Fruit fly (Drosophila melanogaster) whole organism, embryonic: ENCODE data around the gene Sc2.

Source experiments
- Adf1 ChIP-seq: fragments of 200-800 bp; sonication (Bioruptor generic); IDR thresholded peaks from 2 replicates; pipeline ENCODE4 v1.3.6; 2022; ENCODE audit warnings: missing biosample characterization, missing genetic modification characterization
- CG10565 ChIP-seq: fragments of 200-800 bp; sonication (Bioruptor generic); optimal IDR thresholded peaks from 3 replicates; lab custom pipeline; 2016; ENCODE audit warnings: missing biosample characterization, mild to moderate bottlenecking, missing genetic modification characterization
- CG12071 ChIP-seq: fragments of 200-800 bp; sonication (Bioruptor generic); optimal IDR thresholded peaks from 3 replicates; lab custom pipeline; 2018; ENCODE audit warnings: missing biosample characterization, mild to moderate bottlenecking, missing genetic modification characterization
- CG12391 ChIP-seq: fragments of 200-800 bp; sonication (Bioruptor generic); optimal IDR thresholded peaks from 3 replicates; lab custom pipeline; 2018; ENCODE audit warnings: missing biosample characterization, mild to moderate bottlenecking, missing genetic modification characterization, moderate library complexity
- CG13287 ChIP-seq: fragments of 200-800 bp; sonication (Bioruptor generic); IDR thresholded peaks from 2 replicates; pipeline ENCODE4 v1.3.6; 2022; ENCODE audit warnings: missing biosample characterization, missing genetic modification characterization; ENCODE audit not compliant: partially characterized antibody
- CG14710 ChIP-seq: fragments of 200-800 bp; sonication (Bioruptor generic); optimal IDR thresholded peaks from 3 replicates; lab custom pipeline; 2019; ENCODE audit warnings: missing biosample characterization, mild to moderate bottlenecking, missing genetic modification characterization, moderate library complexity
- CG15514 ChIP-seq: fragments of 200-800 bp; sonication (Bioruptor generic); optimal IDR thresholded peaks from 3 replicates; lab custom pipeline; 2017; ENCODE audit warnings: missing biosample characterization, missing genetic modification characterization, mild to moderate bottlenecking, moderate library complexity, missing genetic modification reagents
- CG18764 ChIP-seq: fragments of 200-800 bp; sonication (Bioruptor generic); optimal IDR thresholded peaks from 3 replicates; lab custom pipeline; 2016; ENCODE audit warnings: missing biosample characterization, missing genetic modification characterization
- CG2199 ChIP-seq: fragments of 200-800 bp; sonication (Bioruptor generic); IDR thresholded peaks from 3 replicates; pipeline ENCODE4 v1.3.6; 2022; ENCODE audit warnings: missing biosample characterization, missing genetic modification characterization
- CG33213 ChIP-seq: fragments of 200-800 bp; sonication (Bioruptor generic); optimal IDR thresholded peaks from 3 replicates; lab custom pipeline; 2016; ENCODE audit warnings: missing biosample characterization, missing genetic modification characterization
- CG34422 ChIP-seq: fragments of 200-800 bp; sonication (Bioruptor generic); IDR thresholded peaks from 3 replicates; pipeline ENCODE4 v1.3.6; 2022; ENCODE audit warnings: missing biosample characterization, missing genetic modification characterization
- CG3726 ChIP-seq: fragments of 200-800 bp; sonication (Bioruptor generic); IDR thresholded peaks from 3 replicates; pipeline ENCODE4, ENCODE4 v1.3.6; 2022; ENCODE audit warnings: missing biosample characterization, missing genetic modification characterization
- CG4282 ChIP-seq: fragments of 200-800 bp; sonication (Bioruptor generic); optimal IDR thresholded peaks from 2 replicates; lab custom pipeline; 2016; ENCODE audit warnings: missing biosample characterization, missing genetic modification characterization
- CG4424 ChIP-seq: fragments of 200-800 bp; sonication (Bioruptor generic); optimal IDR thresholded peaks from 3 replicates; lab custom pipeline; 2016; ENCODE audit warnings: missing biosample characterization, missing genetic modification characterization
- CG4617 ChIP-seq: fragments of 200-800 bp; sonication (Bioruptor generic); optimal IDR thresholded peaks from 3 replicates; lab custom pipeline; 2016; ENCODE audit warnings: missing biosample characterization, missing genetic modification characterization, borderline replicate concordance
- CG5245 ChIP-seq: fragments of 200-800 bp; sonication (Bioruptor generic); optimal IDR thresholded peaks from 3 replicates; lab custom pipeline; 2016; ENCODE audit warnings: missing biosample characterization, missing genetic modification characterization
- CG5953 ChIP-seq: fragments of 200-800 bp; sonication (Bioruptor generic); IDR thresholded peaks from 2 replicates; pipeline ENCODE4 v1.3.6; 2022; ENCODE audit warnings: missing biosample characterization, missing genetic modification characterization
- CG6175 ChIP-seq: fragments of 200-800 bp; sonication (Bioruptor generic); IDR thresholded peaks from 3 replicates; pipeline ENCODE4 v1.3.6; 2022; ENCODE audit warnings: missing biosample characterization, missing genetic modification characterization
- CG6854 ChIP-seq: fragments of 200-800 bp; sonication (Bioruptor generic); optimal IDR thresholded peaks from 3 replicates; lab custom pipeline; 2017; ENCODE audit warnings: missing biosample characterization, mild to moderate bottlenecking, missing genetic modification characterization
- CG8388 ChIP-seq: fragments of 200-800 bp; sonication (Bioruptor generic); optimal IDR thresholded peaks from 2 replicates; lab custom pipeline; 2019; ENCODE audit warnings: missing biosample characterization, mild to moderate bottlenecking, missing genetic modification characterization, moderate library complexity
- CG9215 ChIP-seq: fragments of 200-800 bp; sonication (Bioruptor generic); IDR thresholded peaks from 2 replicates; pipeline ENCODE4 v1.3.6; 2022; ENCODE audit warnings: missing biosample characterization, missing genetic modification characterization
- CG9817 ChIP-seq: fragments of 200-800 bp; sonication (Bioruptor generic); optimal IDR thresholded peaks from 2 replicates; lab custom pipeline; 2018; ENCODE audit warnings: missing biosample characterization, mild to moderate bottlenecking, missing genetic modification characterization, moderate library complexity
- CG9876 ChIP-seq: fragments of 200-800 bp; sonication (Bioruptor generic); optimal IDR thresholded peaks from 2 replicates; lab custom pipeline; 2016; ENCODE audit warnings: missing biosample characterization, missing genetic modification characterization
- D19B ChIP-seq: fragments of 200-800 bp; sonication (Bioruptor generic); optimal IDR thresholded peaks from 2 replicates; lab custom pipeline; 2017; ENCODE audit warnings: missing biosample characterization, mild to moderate bottlenecking, missing genetic modification characterization
- Dad ChIP-seq: fragments of 200-800 bp; sonication (Bioruptor generic); optimal IDR thresholded peaks from 3 replicates; lab custom pipeline; 2016; ENCODE audit warnings: missing biosample characterization, missing genetic modification characterization
- Dip3 ChIP-seq: fragments of 200-800 bp; sonication (Bioruptor generic); optimal IDR thresholded peaks from 3 replicates; lab custom pipeline; 2016; ENCODE audit warnings: missing biosample characterization, missing genetic modification characterization
- Doc2 ChIP-seq: fragments of 200-800 bp; sonication (Bioruptor generic); IDR thresholded peaks from 2 replicates; pipeline ENCODE4 v1.3.6; 2022; ENCODE audit warnings: missing biosample characterization, missing genetic modification characterization
- Doc3 ChIP-seq: fragments of 200-800 bp; sonication (Bioruptor generic); IDR thresholded peaks from 3 replicates; pipeline ENCODE4 v1.3.6; 2022; ENCODE audit warnings: missing biosample characterization, missing genetic modification characterization; ENCODE audit not compliant: partially characterized antibody
- H2.0 ChIP-seq: fragments of 200-800 bp; sonication (Bioruptor generic); IDR thresholded peaks from 2 replicates; pipeline ENCODE4 v1.3.6; 2022; ENCODE audit warnings: missing biosample characterization, missing genetic modification characterization
- Jarid2 ChIP-seq: fragments of 200-800 bp; sonication (Bioruptor generic); optimal IDR thresholded peaks from 3 replicates; lab custom pipeline; 2017; ENCODE audit warnings: mild to moderate bottlenecking, missing biosample characterization, missing genetic modification reagents, missing genetic modification characterization
- Med ChIP-seq: fragments of 200-800 bp; sonication (Bioruptor generic); peaks from one replicate; lab custom pipeline; 2016; ENCODE audit warnings: missing biosample characterization, missing genetic modification characterization, mild to moderate bottlenecking, inconsistent platforms, moderate library complexity
- Nf-YC ChIP-seq: fragments of 200-800 bp; optimal IDR thresholded peaks from 3 replicates; lab custom pipeline; 2019; ENCODE audit warnings: missing biosample characterization, mild to moderate bottlenecking, missing genetic modification characterization, moderate library complexity
- PHDP ChIP-seq: fragments of 200-800 bp; sonication (Bioruptor generic); optimal IDR thresholded peaks from 3 replicates; lab custom pipeline; 2018; ENCODE audit warnings: missing biosample characterization, mild to moderate bottlenecking, missing genetic modification characterization, moderate library complexity
- Ravus ChIP-seq: fragments of 200-800 bp; sonication (Bioruptor generic); IDR thresholded peaks from 2 replicates; pipeline ENCODE4 v1.3.6; 2022; ENCODE audit warnings: missing biosample characterization, missing genetic modification characterization
- amos ChIP-seq: fragments of 200-800 bp; sonication (Bioruptor generic); IDR thresholded peaks from 2 replicates; pipeline ENCODE4 v1.3.6; 2022; ENCODE audit warnings: missing biosample characterization, missing genetic modification characterization; ENCODE audit not compliant: partially characterized antibody
- ap ChIP-seq: fragments of 200-800 bp; sonication (Bioruptor generic); IDR thresholded peaks from 2 replicates; pipeline ENCODE4 v1.3.6; 2022; ENCODE audit warnings: missing biosample characterization, missing genetic modification characterization
- bigmax ChIP-seq: fragments of 200-800 bp; sonication (Bioruptor generic); optimal IDR thresholded peaks from 2 replicates; lab custom pipeline; 2018; ENCODE audit warnings: missing biosample characterization, mild to moderate bottlenecking, missing genetic modification characterization
- da ChIP-seq: fragments of 200-800 bp; sonication (Bioruptor generic); optimal IDR thresholded peaks from 2 replicates; lab custom pipeline; 2016; ENCODE audit warnings: missing biosample characterization, missing genetic modification characterization
- fd96Cb ChIP-seq: fragments of 200-800 bp; sonication (Bioruptor generic); optimal IDR thresholded peaks from 2 replicates; lab custom pipeline; 2018; ENCODE audit warnings: missing biosample characterization, mild to moderate bottlenecking, missing genetic modification characterization, moderate library complexity
- gce ChIP-seq: fragments of 200-800 bp; sonication (Bioruptor generic); IDR thresholded peaks from 3 replicates; pipeline ENCODE4 v1.3.6; 2022; ENCODE audit warnings: missing biosample characterization, missing genetic modification characterization
- nmo ChIP-seq: fragments of 200-800 bp; sonication (Bioruptor generic); optimal IDR thresholded peaks from 2 replicates; lab custom pipeline; 2018; ENCODE audit warnings: missing biosample characterization, mild to moderate bottlenecking, missing genetic modification characterization, moderate library complexity
- oc ChIP-seq: fragments of 200-800 bp; sonication (Bioruptor generic); optimal IDR thresholded peaks from 2 replicates; lab custom pipeline; 2018; ENCODE audit warnings: missing biosample characterization, mild to moderate bottlenecking, missing genetic modification characterization, moderate library complexity
- prd ChIP-seq, 3 experiments: fragments of >200 bp in 2 of 3; fragments of 200-800 bp in 1 of 3; sonication (Bioruptor generic) in 1 of 3; optimal IDR thresholded peaks in 2 of 3; IDR thresholded peaks in 1 of 3; 2 replicates in 2 of 3; 3 replicates in 1 of 3; pipeline versions ENCODE4 v1.3.6 to Lab custom; 2017 to 2022; ENCODE audit warnings: missing biosample characterization in 1 of 3, missing genetic modification characterization in 1 of 3
- pzg ChIP-seq: fragments of 200-800 bp; sonication (Bioruptor generic); optimal IDR thresholded peaks from 3 replicates; lab custom pipeline; 2018; ENCODE audit warnings: missing biosample characterization, mild to moderate bottlenecking, missing genetic modification characterization, moderate library complexity
- row ChIP-seq: fragments of 200-800 bp; sonication (Bioruptor generic); IDR thresholded peaks from 3 replicates; pipeline ENCODE4 v1.3.6; 2022; ENCODE audit warnings: missing biosample characterization, missing genetic modification characterization
- shn ChIP-seq: fragments of 200-800 bp; sonication (Bioruptor generic); optimal IDR thresholded peaks from 3 replicates; lab custom pipeline; 2016; ENCODE audit warnings: missing biosample characterization, missing genetic modification characterization
- sim ChIP-seq: fragments of 200-800 bp; sonication (Bioruptor generic); IDR thresholded peaks from 2 replicates; pipeline ENCODE4 v1.3.6; 2022; ENCODE audit warnings: missing biosample characterization, missing genetic modification characterization
- sisA ChIP-seq: fragments of 200-800 bp; sonication (Bioruptor generic); IDR thresholded peaks from 2 replicates; pipeline ENCODE4 v1.3.6; 2022; ENCODE audit warnings: missing biosample characterization, missing genetic modification characterization
- tna ChIP-seq: fragments of 200-800 bp; sonication (Bioruptor generic); IDR thresholded peaks from 2 replicates; pipeline ENCODE4 v1.3.6; 2022; ENCODE audit warnings: missing biosample characterization, missing genetic modification characterization; ENCODE audit not compliant: partially characterized antibody
- vnd ChIP-seq: fragments of 200-800 bp; sonication (Bioruptor generic); IDR thresholded peaks from 3 replicates; pipeline ENCODE4 v1.3.6; 2022; ENCODE audit warnings: missing biosample characterization, missing genetic modification characterization; ENCODE audit not compliant: partially characterized antibody
- vvl ChIP-seq: fragments of 200-800 bp; sonication (Bioruptor generic); IDR thresholded peaks from 2 replicates; pipeline ENCODE4 v1.3.6; 2022; ENCODE audit warnings: missing biosample characterization, missing genetic modification characterization

Gene Sc2

dm6 chr3L:3898978-3899377 lies 4.3 kb upstream of the Sc2 start, which contains the start of gene Ccz1 (continued):
- TF ChIP-seq CG5953, result no peak
- TF ChIP-seq CG10565, result no peak
- TF ChIP-seq prd (optimal IDR thresholded peaks at IDR 0.05; lab: Kevin White, UChicago), result no peak
- no peak for TF ChIP-seq prd (GFP tag; IDR thresholded peaks at IDR 0.05; lab: Robert Waterston, UW)
- TF ChIP-seq amos (GFP tag; lab: Robert Waterston, UW), result no peak
- TF ChIP-seq Dad (GFP tag; lab: Kevin White, UChicago), result peak; percentile 51
- TF ChIP-seq Dip3 (GFP tag; lab: Kevin White, UChicago), result peak; percentile 56
- TF ChIP-seq ap (GFP tag; lab: Robert Waterston, UW), result no peak
- peak; percentile 68 for TF ChIP-seq CG4424 (GFP tag; lab: Kevin White, UChicago)
- TF ChIP-seq Doc3, result no peak
- no peak for TF ChIP-seq sisA (GFP tag; lab: Robert Waterston, UW)
- peak; percentile 13 for TF ChIP-seq fd96Cb (tag; lab: Kevin White, UChicago)
- TF ChIP-seq vvl (GFP tag; lab: Robert Waterston, UW), result no peak
- TF ChIP-seq CG34422, result no peak
- no peak for TF ChIP-seq H2.0
- TF ChIP-seq gce (GFP tag; lab: Robert Waterston, UW), result no peak
- TF ChIP-seq Nf-YC, result peak; percentile 13
- TF ChIP-seq CG12391 (tag; lab: Kevin White, UChicago), result peak; percentile 58
- TF ChIP-seq oc, result peak; percentile 57
- no peak for TF ChIP-seq sim (GFP tag; lab: Robert Waterston, UW)
- peak; percentile 65 for TF ChIP-seq CG14710 (tag; lab: Kevin White, UChicago)
- no peak for TF ChIP-seq CG12071 (GFP tag; lab: Kevin White, UChicago)
- peak; percentile 40 for TF ChIP-seq da (GFP tag; lab: Kevin White, UChicago)
- no peak for TF ChIP-seq Ravus
- TF ChIP-seq CG4282 (GFP tag; lab: Kevin White, UChicago), result peak; percentile 21
- peak; percentile 66 for TF ChIP-seq CG9876 (GFP tag; lab: Kevin White, UChicago)
- peak; percentile 67 for TF ChIP-seq CG18764 (GFP tag; lab: Kevin White, UChicago)
- peak; percentile 33 for TF ChIP-seq CG5245 (GFP tag; lab: Kevin White, UChicago)
- TF ChIP-seq shn (GFP tag; lab: Kevin White, UChicago), result peak; percentile 66
- TF ChIP-seq bigmax (GFP tag; lab: Kevin White, UChicago), result no peak
- no peak for TF ChIP-seq vnd (GFP tag; lab: Robert Waterston, UW)
- TF ChIP-seq tna (GFP tag; lab: Robert Waterston, UW), result no peak
- TF ChIP-seq CG15514 (GFP tag; lab: Kevin White, UChicago), result peak; percentile 58
- TF ChIP-seq CG2199 (GFP tag; lab: Robert Waterston, UW), result no peak
- no peak for TF ChIP-seq row (GFP tag; lab: Robert Waterston, UW)
- no peak for TF ChIP-seq CG3726 (GFP tag; lab: Robert Waterston, UW)
- peak; percentile 61 for TF ChIP-seq PHDP
- no peak for TF ChIP-seq CG6175 (GFP tag; lab: Robert Waterston, UW)
- TF ChIP-seq Jarid2 (GFP tag; lab: Kevin White, UChicago), result peak; percentile 51
- TF ChIP-seq CG8388 (GFP tag; lab: Kevin White, UChicago), result peak; percentile 13
- TF ChIP-seq pzg (GFP tag; lab: Kevin White, UChicago), result peak; percentile 62
- no peak for TF ChIP-seq CG6854
- peak; percentile 95 for TF ChIP-seq Med
- peak; percentile 47 for TF ChIP-seq nmo
- no peak for TF ChIP-seq Adf1 (GFP tag; lab: Robert Waterston, UW)
- TF ChIP-seq CG4617 (GFP tag; lab: Kevin White, UChicago), result peak; percentile 89
- TF ChIP-seq CG13287, result no peak
- TF ChIP-seq CG33213 (GFP tag; lab: Kevin White, UChicago), result peak; percentile 91
- no peak for TF ChIP-seq D19B (GFP tag; lab: Kevin White, UChicago)
- TF ChIP-seq Doc2 (GFP tag; lab: Robert Waterston, UW), result no peak
- TF ChIP-seq CG9817, result peak; percentile 52
- TF ChIP-seq CG9215 (GFP tag; lab: Robert Waterston, UW), result no peak
